Worm (Caenorhabditis elegans): ENCODE results near the gene cutl-12.
A peak's percentile ranks its signal among the peaks of the same experiment; 100 is the strongest.

The cutl-12 gene

ce11 chrII:8610585-8610984 lies 23.7 kb downstream of the cutl-12 start:
- TF ChIP-seq tbx-2 (tag; optimal IDR thresholded peaks at IDR 0.05) (no peak), nhr-71 (tag; optimal IDR thresholded peaks at IDR 0.05) (peak; percentile 15), nhr-76 (tag; optimal IDR thresholded peaks at IDR 0.05) (no peak), blmp-1 (tag; optimal IDR thresholded peaks at IDR 0.05) (no peak), F16B12.6 (tag; optimal IDR thresholded peaks at IDR 0.05) (no peak), hlh-4 (tag; optimal IDR thresholded peaks at IDR 0.05) (peak; percentile 93), unc-62 (GFP tag; optimal IDR thresholded peaks at IDR 0.05) (no peak), ceh-90 (tag; optimal IDR thresholded peaks at IDR 0.05) (no peak), ceh-88 (GFP tag; IDR thresholded peaks at IDR 0.05) (no peak), dsc-1 (tag; optimal IDR thresholded peaks at IDR 0.05) (no peak), nhr-47 (tag; optimal IDR thresholded peaks at IDR 0.05) (peak; percentile 15), efl-3 (GFP tag; optimal IDR thresholded peaks at IDR 0.05) (no peak), nhr-85 (tag) (no peak), alr-1 (tag; optimal IDR thresholded peaks at IDR 0.05; ENCODE audit: borderline replicate concordance) (no peak)

DNA sequence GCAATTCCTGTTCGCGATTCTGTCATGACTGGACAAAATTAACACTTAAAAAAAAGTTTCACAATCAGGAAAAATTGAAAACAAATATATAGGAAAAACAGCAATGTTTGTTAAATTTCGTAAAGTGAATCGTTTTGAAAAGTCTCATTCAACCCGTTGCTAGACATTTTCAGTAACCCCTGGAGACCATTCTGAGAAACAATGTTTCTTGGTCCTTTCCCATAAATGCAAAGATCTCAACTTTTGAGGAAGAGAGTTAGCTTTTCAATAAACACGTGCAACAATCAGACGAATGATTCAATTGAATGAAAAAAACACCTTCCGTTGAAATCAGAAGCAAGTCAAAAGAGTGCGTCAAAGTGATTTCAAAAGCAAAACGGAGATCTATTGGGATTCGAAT lies 24.2 kb downstream of the cutl-12 start, which contains the start of gene F28C6.9:
Gene F28C6.9, minus strand, starts transcription at position 101 of the 400 bp plus-strand sequence.
- TF ChIP-seq C34B4.2 (tag; optimal IDR thresholded peaks at IDR 0.05) (no peak), nhr-84 (tag; optimal IDR thresholded peaks at IDR 0.05) (no peak), fkh-4 (tag; optimal IDR thresholded peaks at IDR 0.05; ENCODE audit: borderline replicate concordance) (no peak)

- TF ChIP-seq egl-13 (tag; optimal IDR thresholded peaks at IDR 0.05) (no peak), nhr-12 (tag; optimal IDR thresholded peaks at IDR 0.05) (no peak), skn-1 (tag; optimal IDR thresholded peaks at IDR 0.05) (no peak), snu-23 (GFP tag; optimal IDR thresholded peaks at IDR 0.05) (no peak), lin-13 (GFP tag; optimal IDR thresholded peaks at IDR 0.05) (no peak), efl-1 (optimal IDR thresholded peaks at IDR 0.05) (no peak), efl-1 (GFP tag; optimal IDR thresholded peaks at IDR 0.05 in 1 of 2) (no peak), lin-39 (tag; optimal IDR thresholded peaks at IDR 0.05) (no peak), zip-4 (GFP tag; optimal IDR thresholded peaks at IDR 0.05) (no peak), blmp-1 (tag; optimal IDR thresholded peaks at IDR 0.05) (no peak), ceh-88 (GFP tag; IDR thresholded peaks at IDR 0.05) (no peak), nhr-20 (tag; optimal IDR thresholded peaks at IDR 0.05) (no peak), C04F5.9 (tag; optimal IDR thresholded peaks at IDR 0.05) (no peak), nhr-85 (tag) (no peak)
These were observed 26.6 kb downstream of the cutl-12 start, which contains the start of gene F28C6.10 for ce11 chrII:8607662-8608061. F28C6.10 (plus strand) TSS chrII:8607962.

- TF ChIP-seq lsy-2 (tag; optimal IDR thresholded peaks at IDR 0.05): no peak
- no peak for TF ChIP-seq nhr-237 (tag; optimal IDR thresholded peaks at IDR 0.05)
- no peak for TF ChIP-seq ceh-63 (GFP tag; optimal IDR thresholded peaks at IDR 0.05)
- TF ChIP-seq unc-86 (tag; optimal IDR thresholded peaks at IDR 0.05): no peak
- TF ChIP-seq mef-2 (tag; optimal IDR thresholded peaks at IDR 0.05): no peak
- TF ChIP-seq elt-3 (tag; optimal IDR thresholded peaks at IDR 0.05): no peak
- no peak for TF ChIP-seq nhr-76 (tag; optimal IDR thresholded peaks at IDR 0.05)
- TF ChIP-seq alr-1 (tag; optimal IDR thresholded peaks at IDR 0.05; ENCODE audit: borderline replicate concordance): no peak
- TF ChIP-seq fkh-4 (tag; optimal IDR thresholded peaks at IDR 0.05; ENCODE audit: borderline replicate concordance): no peak
- no peak for TF ChIP-seq F16B12.6 (tag; optimal IDR thresholded peaks at IDR 0.05)
- no peak for TF ChIP-seq ceh-82 (tag; optimal IDR thresholded peaks at IDR 0.05)
- TF ChIP-seq C34B4.2 (tag; optimal IDR thresholded peaks at IDR 0.05): no peak
- no peak for TF ChIP-seq ceh-88 (GFP tag; IDR thresholded peaks at IDR 0.05)
- TF ChIP-seq nhr-90 (tag; optimal IDR thresholded peaks at IDR 0.05; ENCODE audit: poor library complexity): no peak
- TF ChIP-seq elt-2 (tag; optimal IDR thresholded peaks at IDR 0.05): no peak
- TF ChIP-seq unc-98 (GFP tag; IDR thresholded peaks at IDR 0.05): no peak
- no peak for TF ChIP-seq pax-3 (tag; optimal IDR thresholded peaks at IDR 0.05)
- no peak for TF ChIP-seq grh-1 (GFP tag; IDR thresholded peaks at IDR 0.05)
- TF ChIP-seq ztf-4 (tag; optimal IDR thresholded peaks at IDR 0.05): no peak
These were observed 27.7 kb downstream of the cutl-12 start, which contains the start of gene F28C6.8 for ce11 chrII:8606549-8606948. F28C6.8 (plus strand) TSS chrII:8606849.

Measured in whole organism, L1 larva.